Worm (Caenorhabditis elegans) whole organism, L4 larva: ENCODE results near the gene srw-87.

Source experiments
- D1046.2 ChIP-seq: fragments of 200-800 bp; sonication (Bioruptor generic); IDR thresholded peaks from 2 replicates; pipeline ENCODE4 v1.3.6; 2022; ENCODE audit warnings: missing genetic modification characterization, missing compliant biosample characterization
- F10B5.3 ChIP-seq: sonication (generic microtip); optimal IDR thresholded peaks from 2 replicates; lab custom pipeline; 2016; ENCODE audit warnings: mild to moderate bottlenecking, missing genetic modification characterization, missing compliant biosample characterization
- F37D6.2 ChIP-seq: sonication (generic microtip); optimal IDR thresholded peaks from 2 replicates; lab custom pipeline; 2016; ENCODE audit warnings: mild to moderate bottlenecking, missing genetic modification characterization, missing compliant biosample characterization
- F44E2.7 ChIP-seq: fragments of 200-800 bp; sonication (Bioruptor generic); IDR thresholded peaks from 2 replicates; pipeline ENCODE4 v2.1.2; 2022; ENCODE audit warnings: missing genetic modification characterization, missing compliant biosample characterization
- R02D3.7 ChIP-seq: fragments of 150-350 bp; sonication (generic microtip); optimal IDR thresholded peaks from 3 replicates; lab custom pipeline; 2014; ENCODE audit warnings: missing biosample characterization, missing genetic modification characterization
- Y105C5A.15 ChIP-seq: fragments of 200-800 bp; sonication (Bioruptor generic); IDR thresholded peaks from 2 replicates; pipeline ENCODE4 v1.3.6; 2022; ENCODE audit warnings: missing genetic modification characterization, missing compliant biosample characterization
- ZK337.2 ChIP-seq: fragments of 200-800 bp; sonication (Bioruptor generic); IDR thresholded peaks from 2 replicates; pipeline ENCODE4 v1.3.6; 2022; ENCODE audit warnings: missing genetic modification reagents, missing genetic modification characterization, missing compliant biosample characterization
- ama-1 ChIP-seq: fragments of 150-350 bp; optimal IDR thresholded peaks from 2 replicates; lab custom pipeline; 2014; ENCODE audit warnings: inconsistent platforms, mixed read lengths
- attf-4 ChIP-seq: sonication (generic microtip); optimal IDR thresholded peaks from 3 replicates; lab custom pipeline; 2017; ENCODE audit warnings: missing biosample characterization, missing genetic modification characterization
- ceh-20 ChIP-seq: fragments of 200-800 bp; sonication (Bioruptor generic); IDR thresholded peaks from 2 replicates; pipeline ENCODE4 v1.3.6; 2022; ENCODE audit warnings: missing genetic modification reagents, missing genetic modification characterization, missing compliant biosample characterization
- ceh-32 ChIP-seq: sonication (generic microtip); optimal IDR thresholded peaks from 2 replicates; lab custom pipeline; 2016; ENCODE audit warnings: mild to moderate bottlenecking, missing genetic modification characterization, missing compliant biosample characterization; ENCODE audit not compliant: poor library complexity
- ceh-62 ChIP-seq: sonication (generic microtip); optimal IDR thresholded peaks from 2 replicates; lab custom pipeline; 2017; ENCODE audit warnings: missing biosample characterization, missing genetic modification characterization
- ceh-82 ChIP-seq: sonication (generic microtip); optimal IDR thresholded peaks from 2 replicates; lab custom pipeline; 2017; ENCODE audit warnings: missing biosample characterization, missing genetic modification characterization
- ctbp-1 ChIP-seq: fragments of 200-800 bp; sonication (Bioruptor generic); IDR thresholded peaks from 2 replicates; pipeline ENCODE4 v1.3.6; 2022; ENCODE audit warnings: missing genetic modification reagents, missing genetic modification characterization, missing compliant biosample characterization
- daf-12 ChIP-seq: fragments of 150-350 bp; optimal IDR thresholded peaks from 2 replicates; lab custom pipeline; 2014; ENCODE audit warnings: missing biosample characterization, missing genetic modification reagents, missing genetic modification characterization
- daf-8 ChIP-seq: fragments of 200-800 bp; sonication (Bioruptor generic); IDR thresholded peaks from 2 replicates; pipeline ENCODE4 v1.3.6; 2022; ENCODE audit warnings: missing genetic modification characterization, missing compliant biosample characterization
- dmd-8 ChIP-seq: fragments of 200-800 bp; sonication (Bioruptor generic); IDR thresholded peaks from 2 replicates; pipeline ENCODE4 v1.3.6; 2022; ENCODE audit warnings: missing genetic modification characterization, missing compliant biosample characterization
- dmd-9 ChIP-seq: fragments of 200-800 bp; sonication (Bioruptor generic); IDR thresholded peaks from 2 replicates; pipeline ENCODE4 v1.3.6; 2022; ENCODE audit warnings: missing genetic modification reagents, missing genetic modification characterization, missing compliant biosample characterization
- dpl-1 ChIP-seq: fragments of 150-350 bp; optimal IDR thresholded peaks from 2 replicates; lab custom pipeline; 2014; ENCODE audit warnings: missing biosample characterization, missing genetic modification reagents, missing genetic modification characterization
- duxl-1 ChIP-seq: sonication (generic microtip); optimal IDR thresholded peaks from 2 replicates; lab custom pipeline; 2016; ENCODE audit warnings: mild to moderate bottlenecking, missing genetic modification characterization, moderate library complexity, missing compliant biosample characterization; ENCODE audit not compliant: poor library complexity
- egl-27 ChIP-seq: sonication (generic microtip); optimal IDR thresholded peaks from 3 replicates; lab custom pipeline; 2017; ENCODE audit warnings: missing biosample characterization, missing genetic modification reagents, missing genetic modification characterization
- egl-43 ChIP-seq: fragments of 200-800 bp; sonication (Bioruptor generic); IDR thresholded peaks from 2 replicates; pipeline ENCODE4 v1.3.6; 2022; ENCODE audit warnings: missing genetic modification reagents, missing genetic modification characterization, missing compliant biosample characterization
- fkh-10 ChIP-seq: fragments of 150-350 bp; optimal IDR thresholded peaks from 2 replicates; lab custom pipeline; 2014; ENCODE audit warnings: missing biosample characterization, missing genetic modification reagents, missing genetic modification characterization
- gei-8 ChIP-seq: fragments of 200-800 bp; sonication (Bioruptor generic); optimal IDR thresholded peaks from 2 replicates; lab custom pipeline; 2018; ENCODE audit warnings: mild to moderate bottlenecking, missing genetic modification characterization, missing compliant biosample characterization
- hmg-1.1 ChIP-seq: fragments of 200-800 bp; sonication (Bioruptor generic); IDR thresholded peaks from 2 replicates; pipeline ENCODE4 v1.3.6; 2022; ENCODE audit warnings: missing genetic modification reagents, missing genetic modification characterization, missing compliant biosample characterization
- jun-1 ChIP-seq: fragments of 150-350 bp; optimal IDR thresholded peaks from 2 replicates; lab custom pipeline; 2014; ENCODE audit warnings: missing biosample characterization, missing genetic modification reagents, missing genetic modification characterization
- lin-15B ChIP-seq: fragments of 150-350 bp; sonication (generic microtip); optimal IDR thresholded peaks from 3 replicates; lab custom pipeline; 2014; ENCODE audit warnings: missing biosample characterization, missing genetic modification characterization
- lin-29 ChIP-seq: fragments of 200-800 bp; sonication (Bioruptor generic); IDR thresholded peaks from 2 replicates; pipeline ENCODE4 v1.3.6; 2022; ENCODE audit warnings: missing genetic modification reagents, missing genetic modification characterization, missing compliant biosample characterization
- lir-3 ChIP-seq: sonication (generic microtip); optimal IDR thresholded peaks from 2 replicates; lab custom pipeline; 2016; ENCODE audit warnings: mild to moderate bottlenecking, missing genetic modification characterization, missing compliant biosample characterization
- madf-9 ChIP-seq: fragments of 200-800 bp; sonication (Bioruptor generic); conservative IDR thresholded peaks from 2 replicates; pipeline ENCODE4 v1.3.6; 2022; ENCODE audit warnings: missing genetic modification reagents, missing genetic modification characterization, missing compliant biosample characterization
- mdl-1 ChIP-seq, 2 experiments: fragments of 150-350 bp in 1 of 2; sonication (generic microtip) in 1 of 2; optimal IDR thresholded peaks; 2 replicates each; lab custom pipeline; 2014 to 2017; ENCODE audit warnings: missing biosample characterization in 2 of 2, missing genetic modification characterization in 2 of 2
- mep-1 ChIP-seq: fragments of 150-350 bp; sonication (generic microtip); optimal IDR thresholded peaks from 3 replicates; lab custom pipeline; 2014; ENCODE audit warnings: missing biosample characterization, missing genetic modification characterization
- mes-2 ChIP-seq: sonication (generic microtip); optimal IDR thresholded peaks from 2 replicates; lab custom pipeline; 2016; ENCODE audit warnings: missing genotype, mild to moderate bottlenecking, missing genetic modification characterization, missing compliant biosample characterization; ENCODE audit not compliant: poor library complexity, severe bottlenecking
- mxl-2 ChIP-seq: fragments of 200-800 bp; sonication (Bioruptor generic); conservative IDR thresholded peaks from 2 replicates; pipeline ENCODE4 v1.3.6; 2022; ENCODE audit warnings: missing genetic modification reagents, missing genetic modification characterization, missing compliant biosample characterization
- nhr-10 ChIP-seq: fragments of 150-350 bp; optimal IDR thresholded peaks from 2 replicates; lab custom pipeline; 2014; ENCODE audit warnings: missing biosample characterization, missing genetic modification characterization
- nhr-111 ChIP-seq: fragments of 200-800 bp; sonication (Bioruptor generic); optimal IDR thresholded peaks from 2 replicates; lab custom pipeline; 2018; ENCODE audit warnings: mild to moderate bottlenecking, missing genetic modification characterization, missing compliant biosample characterization
- nhr-237 ChIP-seq: sonication (generic microtip); optimal IDR thresholded peaks from 2 replicates; lab custom pipeline; 2017; ENCODE audit warnings: missing biosample characterization, missing genetic modification characterization
- nhr-41 ChIP-seq: fragments of 200-800 bp; sonication (Bioruptor generic); IDR thresholded peaks from 2 replicates; pipeline ENCODE4 v1.3.6; 2022; ENCODE audit warnings: missing genetic modification reagents, missing genetic modification characterization, missing compliant biosample characterization
- nhr-42 ChIP-seq: fragments of 200-800 bp; sonication (Bioruptor generic); IDR thresholded peaks from 2 replicates; pipeline ENCODE4 v1.3.6; 2022; ENCODE audit warnings: missing genetic modification characterization, missing compliant biosample characterization
- nhr-77 ChIP-seq: fragments of 150-350 bp; optimal IDR thresholded peaks from 2 replicates; lab custom pipeline; 2014; ENCODE audit warnings: missing biosample characterization, missing genetic modification characterization
- pqm-1 ChIP-seq: sonication (generic microtip); optimal IDR thresholded peaks from 2 replicates; lab custom pipeline; 2017; ENCODE audit warnings: missing biosample characterization, missing genetic modification characterization
- rbr-2 ChIP-seq: sonication (generic microtip); optimal IDR thresholded peaks from 2 replicates; lab custom pipeline; 2016; ENCODE audit warnings: missing genotype, missing genetic modification characterization, missing compliant biosample characterization
- sdz-12 ChIP-seq: fragments of 200-800 bp; sonication (Bioruptor generic); optimal IDR thresholded peaks from 2 replicates; lab custom pipeline; 2018; ENCODE audit warnings: mild to moderate bottlenecking, missing genetic modification characterization, missing compliant biosample characterization
- set-16 ChIP-seq: fragments of 200-800 bp; sonication (Bioruptor generic); IDR thresholded peaks from 2 replicates; pipeline ENCODE4 v1.3.6; 2022; ENCODE audit warnings: missing genetic modification reagents, missing genetic modification characterization, missing compliant biosample characterization
- skn-1 ChIP-seq: fragments of 150-350 bp; optimal IDR thresholded peaks from 2 replicates; lab custom pipeline; 2014; ENCODE audit warnings: missing biosample characterization, missing genetic modification characterization
- snpc-1.2 ChIP-seq: fragments of 200-800 bp; sonication (Bioruptor generic); IDR thresholded peaks from 2 replicates; pipeline ENCODE4 v1.3.6; 2022; ENCODE audit warnings: missing genetic modification reagents, missing genetic modification characterization, missing compliant biosample characterization
- spr-1 ChIP-seq: sonication (generic microtip); optimal IDR thresholded peaks from 2 replicates; lab custom pipeline; 2016; ENCODE audit warnings: mild to moderate bottlenecking, missing genetic modification characterization, missing compliant biosample characterization
- tag-97 ChIP-seq: fragments of 200-800 bp; sonication (Bioruptor generic); IDR thresholded peaks from 2 replicates; pipeline ENCODE4 v1.3.6; 2022; ENCODE audit warnings: missing genetic modification characterization, missing compliant biosample characterization
- unc-130 ChIP-seq: sonication (generic microtip); optimal IDR thresholded peaks from 2 replicates; lab custom pipeline; 2016; ENCODE audit warnings: missing genetic modification reagents, missing genetic modification characterization, missing compliant biosample characterization
- unc-39 ChIP-seq: sonication (generic microtip); optimal IDR thresholded peaks from 2 replicates; lab custom pipeline; 2017; ENCODE audit warnings: missing biosample characterization, missing genetic modification characterization
- zfp-3 ChIP-seq: fragments of 200-800 bp; sonication (Bioruptor generic); conservative IDR thresholded peaks from 2 replicates; pipeline ENCODE4 v1.3.6; 2022; ENCODE audit warnings: missing genetic modification reagents, missing genetic modification characterization, missing compliant biosample characterization
- zip-2 ChIP-seq: fragments of 150-350 bp; optimal IDR thresholded peaks from 2 replicates; lab custom pipeline; 2014; ENCODE audit warnings: missing biosample characterization, missing genetic modification characterization
- ztf-11 ChIP-seq: fragments of 150-350 bp; optimal IDR thresholded peaks from 2 replicates; lab custom pipeline; 2014; ENCODE audit warnings: missing biosample characterization, missing genetic modification characterization

The srw-87 gene

ce11 chrV:16370039-16370438, 33.6 kb downstream of the srw-87 start (continued):
- TF ChIP-seq ceh-20, result peak; percentile 85
- TF ChIP-seq F10B5.3 (tag; lab: Kevin White, UChicago), result peak; percentile 70
- 0 out of 2 replicates have a peak, but pooled peaks have one; percentile 65 for TF ChIP-seq F44E2.7 (GFP tag; lab: Robert Waterston, UW)
- peak; percentile 82 for TF ChIP-seq snpc-1.2 (GFP tag; lab: Robert Waterston, UW)
- TF ChIP-seq zfp-3, result peak; percentile 62; the same call in 1 of the 2 replicates
- TF ChIP-seq gei-8 (GFP tag; lab: Kevin White, UChicago), result peak; percentile 66
- no peak for TF ChIP-seq attf-4 (tag; lab: Kevin White, UChicago)
- TF ChIP-seq mdl-1 (tag; optimal IDR thresholded peaks at IDR 0.05; lab: Kevin White, UChicago), result peak in 1 of 2 experiments; percentile 10
- peak; percentile 1 for TF ChIP-seq zip-2
- peak; percentile 42 for TF ChIP-seq pqm-1
- TF ChIP-seq nhr-111, result peak; percentile 76
- TF ChIP-seq ceh-62 (tag; lab: Kevin White, UChicago), result no peak
- no peak for TF ChIP-seq ama-1 (lab: Kevin White, UChicago)
- peak; percentile 88; the same call in 1 of the 2 replicates for TF ChIP-seq ctbp-1 (GFP tag; lab: Robert Waterston, UW)
- TF ChIP-seq ceh-82, result no peak
- TF ChIP-seq nhr-10 (tag; lab: Kevin White, UChicago), result no peak
- peak; percentile 92 for TF ChIP-seq dmd-8
- TF ChIP-seq D1046.2 (GFP tag; lab: Robert Waterston, UW), result peak; percentile 91
- peak; percentile 75 for TF ChIP-seq dmd-9 (GFP tag; lab: Robert Waterston, UW)
- TF ChIP-seq egl-27 (tag; lab: Kevin White, UChicago), result no peak
- peak; percentile 76 for TF ChIP-seq rbr-2 (tag; lab: Kevin White, UChicago)
- no peak for TF ChIP-seq nhr-237 (tag; lab: Kevin White, UChicago)
- no peak for TF ChIP-seq daf-12 (tag; lab: Kevin White, UChicago)
- TF ChIP-seq dpl-1 (GFP tag; lab: Kevin White, UChicago), result peak; percentile 48
- no peak for TF ChIP-seq lin-15B (tag; lab: Kevin White, UChicago)
- no peak for TF ChIP-seq nhr-77 (tag; lab: Kevin White, UChicago)
- peak; percentile 74 for TF ChIP-seq duxl-1 (tag; lab: Kevin White, UChicago)
- TF ChIP-seq mes-2 (tag; lab: Kevin White, UChicago), result peak; percentile 85
- TF ChIP-seq ZK337.2 (GFP tag; lab: Robert Waterston, UW), result peak; percentile 83
- TF ChIP-seq sdz-12, result peak; percentile 69
- no peak for TF ChIP-seq ztf-11
- no peak for TF ChIP-seq fkh-10 (GFP tag; lab: Kevin White, UChicago)
- no peak for TF ChIP-seq tag-97 (GFP tag; lab: Robert Waterston, UW)
- peak; percentile 91 for TF ChIP-seq hmg-1.1
- TF ChIP-seq spr-1 (tag; lab: Kevin White, UChicago), result peak; percentile 85
- peak; percentile 91 for TF ChIP-seq mep-1
- TF ChIP-seq mxl-2 (GFP tag; lab: Robert Waterston, UW), result peak; percentile 72; the same call in 1 of the 2 replicates
- TF ChIP-seq ceh-32, result peak; percentile 9
- TF ChIP-seq R02D3.7 (tag; lab: Kevin White, UChicago), result no peak
- TF ChIP-seq lin-29 (GFP tag; lab: Robert Waterston, UW), result peak; percentile 74; the same call in 1 of the 2 replicates
- peak; percentile 80 for TF ChIP-seq lir-3 (tag; lab: Kevin White, UChicago)
- peak; percentile 88 for TF ChIP-seq nhr-41
- TF ChIP-seq nhr-42, result peak; percentile 84
- TF ChIP-seq Y105C5A.15 (GFP tag; lab: Robert Waterston, UW), result peak; percentile 83
- no peak for TF ChIP-seq daf-8
- peak; percentile 96 for TF ChIP-seq egl-43
- no peak for TF ChIP-seq skn-1 (tag; lab: Kevin White, UChicago)
- TF ChIP-seq unc-39 (tag; lab: Kevin White, UChicago), result no peak
- TF ChIP-seq unc-130 (GFP tag; lab: Kevin White, UChicago), result peak; percentile 73
- peak; percentile 91 for TF ChIP-seq set-16
- TF ChIP-seq F37D6.2 (tag; lab: Kevin White, UChicago), result peak; percentile 39
- peak; percentile 65 for TF ChIP-seq jun-1 (tag; lab: Kevin White, UChicago)
- peak; percentile 75 for TF ChIP-seq madf-9
